Fruit fly (Drosophila melanogaster) whole organism: Measurements from ENCODE around the gene CG31908.

Source experiments
- CG8478 ChIP-seq: fragments of >200 bp; optimal IDR thresholded peaks from 2 replicates; lab custom pipeline; 2018; ENCODE audit warnings: inconsistent platforms
- psq ChIP-seq: fragments of >200 bp; optimal IDR thresholded peaks from 2 replicates; lab custom pipeline; 2017

dm6 chr2L:7013157-7013556 is 14.0 kb downstream of the CG31908 start, which contains the start of gene CG43322:
- TF ChIP-seq psq (lab: Kevin White, UChicago) (no peak), CG8478 (lab: Kevin White, UChicago) (no peak)
